Fruit fly (Drosophila melanogaster) whole organism, adult: ENCODE measurements around the gene CG14321.

ENCODE experiments used
- CG11617 ChIP-seq: fragments of 200-800 bp; sonication (Bioruptor generic); optimal IDR thresholded peaks from 2 replicates; lab custom pipeline; 2017; ENCODE audit warnings: mild to moderate bottlenecking, missing biosample characterization, missing genetic modification reagents, missing genetic modification characterization
- CG12768 ChIP-seq: fragments of 200-800 bp; sonication (Bioruptor generic); optimal IDR thresholded peaks from 2 replicates; lab custom pipeline; 2017; ENCODE audit warnings: missing biosample characterization, missing genetic modification characterization, mild to moderate bottlenecking, moderate library complexity, missing genetic modification reagents
- CG14711 ChIP-seq: fragments of 200-800 bp; sonication (Bioruptor generic); optimal IDR thresholded peaks from 2 replicates; lab custom pipeline; 2018; ENCODE audit warnings: missing biosample characterization, mild to moderate bottlenecking, missing genetic modification characterization, moderate library complexity
- CG1620 ChIP-seq: fragments of 200-800 bp; sonication (Bioruptor generic); optimal IDR thresholded peaks from 2 replicates; lab custom pipeline; 2016; ENCODE audit warnings: missing biosample characterization, missing genetic modification characterization
- CG33017 ChIP-seq: fragments of 200-800 bp; sonication (Bioruptor generic); optimal IDR thresholded peaks from 2 replicates; lab custom pipeline; 2018; ENCODE audit warnings: missing biosample characterization, mild to moderate bottlenecking, missing genetic modification characterization, moderate library complexity
- CG5204 ChIP-seq: fragments of 200-800 bp; sonication (Bioruptor generic); optimal IDR thresholded peaks from 2 replicates; lab custom pipeline; 2016; ENCODE audit warnings: missing biosample characterization, missing genetic modification characterization
- CG7045 ChIP-seq: fragments of 200-800 bp; sonication (Bioruptor generic); optimal IDR thresholded peaks from 2 replicates; lab custom pipeline; 2017; ENCODE audit warnings: missing biosample characterization, mild to moderate bottlenecking, missing genetic modification characterization
- CG7101 ChIP-seq: fragments of 200-800 bp; sonication (Bioruptor generic); optimal IDR thresholded peaks from 2 replicates; lab custom pipeline; 2018; ENCODE audit warnings: missing biosample characterization, mild to moderate bottlenecking, missing genetic modification characterization, moderate library complexity
- Clk ChIP-seq: fragments of 200-800 bp; sonication (Bioruptor generic); optimal IDR thresholded peaks from 2 replicates; lab custom pipeline; 2017; ENCODE audit warnings: missing biosample characterization, missing genetic modification characterization
- Crg-1 ChIP-seq: fragments of 200-800 bp; sonication (Bioruptor generic); optimal IDR thresholded peaks from 2 replicates; lab custom pipeline; 2016; ENCODE audit warnings: missing biosample characterization, missing genetic modification characterization
- Hr96 ChIP-seq: fragments of 200-800 bp; sonication (Bioruptor generic); optimal IDR thresholded peaks from 2 replicates; lab custom pipeline; 2016; ENCODE audit warnings: missing biosample characterization, missing genetic modification characterization
- Mnt ChIP-seq: fragments of 200-800 bp; sonication (Bioruptor generic); optimal IDR thresholded peaks from 2 replicates; lab custom pipeline; 2016; ENCODE audit warnings: missing biosample characterization, mild to moderate bottlenecking, missing genetic modification characterization
- bab1 ChIP-seq: fragments of 200-800 bp; sonication (Bioruptor generic); optimal IDR thresholded peaks from 3 replicates; lab custom pipeline; 2019; ENCODE audit warnings: missing biosample characterization, mild to moderate bottlenecking, missing genetic modification characterization, moderate library complexity
- cic ChIP-seq: fragments of 200-800 bp; sonication (Bioruptor generic); optimal IDR thresholded peaks from 2 replicates; lab custom pipeline; 2017; ENCODE audit warnings: missing biosample characterization, mild to moderate bottlenecking, missing genetic modification characterization, moderate library complexity
- cnc ChIP-seq, 2 experiments: fragments of >200 bp; optimal IDR thresholded peaks; 2 replicates each; lab custom pipeline; 2017
- kay ChIP-seq: fragments of 200-800 bp; sonication (Bioruptor generic); peaks from one replicate; lab custom pipeline; 2016; ENCODE audit warnings: missing biosample characterization, missing genetic modification characterization, borderline replicate concordance
- ovo ChIP-seq: fragments of 200-800 bp; sonication (Bioruptor generic); optimal IDR thresholded peaks from 2 replicates; lab custom pipeline; 2016; ENCODE audit warnings: missing biosample characterization, missing genetic modification characterization
- pad ChIP-seq: fragments of 200-800 bp; sonication (Bioruptor generic); optimal IDR thresholded peaks from 3 replicates; lab custom pipeline; 2017; ENCODE audit warnings: missing biosample characterization, missing genetic modification characterization, mild to moderate bottlenecking, moderate library complexity, missing genetic modification reagents
- tj ChIP-seq: fragments of 200-800 bp; sonication (Bioruptor generic); optimal IDR thresholded peaks from 3 replicates; lab custom pipeline; 2017; ENCODE audit warnings: missing biosample characterization, mild to moderate bottlenecking, missing genetic modification characterization, moderate library complexity
- toe ChIP-seq: fragments of 200-800 bp; sonication (Bioruptor generic); optimal IDR thresholded peaks from 2 replicates; lab custom pipeline; 2016; ENCODE audit warnings: missing biosample characterization, missing genetic modification characterization

The CG14321 gene

dm6 chr3R:17733261-17733660, at the start of gene CG14321:
Gene CG14321 (plus strand): TSS chr3R:17733598.
- TF ChIP-seq CG33017 (tag; lab: Kevin White, UChicago) (no peak), CG5204 (GFP tag; lab: Kevin White, UChicago) (no peak)

- TF ChIP-seq CG7101 (tag; lab: Kevin White, UChicago) (peak; percentile 13), CG14711 (peak; percentile 39), CG11617 (GFP tag; lab: Kevin White, UChicago) (no peak), CG12768 (GFP tag; lab: Kevin White, UChicago) (no peak), bab1 (GFP tag; lab: Kevin White, UChicago) (peak; percentile 4)
Measured at dm6 chr3R:17684854-17685253, 48.5 kb upstream of the CG14321 start, which contains the start of the genes CG31251 and CG31360. Gene CG31251 (minus strand): TSS chr3R:17684915. Gene CG31360 (plus strand): TSS chr3R:17685097.

- no peak for TF ChIP-seq tj
- TF ChIP-seq Mnt: no peak
- no peak for TF ChIP-seq CG11617 (GFP tag; lab: Kevin White, UChicago)
- TF ChIP-seq Clk (GFP tag; lab: Kevin White, UChicago): no peak
- no peak for TF ChIP-seq CG5204 (GFP tag; lab: Kevin White, UChicago)
- no peak for TF ChIP-seq pad (GFP tag; lab: Kevin White, UChicago)
- no peak for TF ChIP-seq kay (GFP tag; lab: Kevin White, UChicago)
- TF ChIP-seq toe (GFP tag; lab: Kevin White, UChicago): no peak
- peak; percentile 22 for TF ChIP-seq CG7101 (tag; lab: Kevin White, UChicago)
- TF ChIP-seq Hr96 (GFP tag; lab: Kevin White, UChicago): no peak
- no peak for TF ChIP-seq CG7045 (GFP tag; lab: Kevin White, UChicago)
- no peak for TF ChIP-seq CG1620 (GFP tag; lab: Kevin White, UChicago)
- no peak for TF ChIP-seq ovo (GFP tag; lab: Kevin White, UChicago)
- TF ChIP-seq CG33017 (tag; lab: Kevin White, UChicago): no peak
- no peak for TF ChIP-seq CG12768 (GFP tag; lab: Kevin White, UChicago)
- peak; percentile 49 for TF ChIP-seq bab1 (GFP tag; lab: Kevin White, UChicago)
- no peak for TF ChIP-seq CG14711
- TF ChIP-seq Crg-1 (GFP tag; lab: Kevin White, UChicago): peak; percentile 16
- no peak for TF ChIP-seq cnc (optimal IDR thresholded peaks at IDR 0.05; lab: Kevin White, UChicago)
- TF ChIP-seq cic: no peak
Measured at dm6 chr3R:17686875-17687274, 46.5 kb upstream of the CG14321 start, which contains the start of gene CG31249. Gene CG31249 (minus strand): TSS chr3R:17687071.

- TF ChIP-seq Mnt: peak; percentile 68
- no peak for TF ChIP-seq pad (GFP tag; lab: Kevin White, UChicago)
- no peak for TF ChIP-seq CG1620 (GFP tag; lab: Kevin White, UChicago)
- no peak for TF ChIP-seq toe (GFP tag; lab: Kevin White, UChicago)
- TF ChIP-seq cnc (optimal IDR thresholded peaks at IDR 0.05; lab: Kevin White, UChicago): no peak
- TF ChIP-seq CG7101 (tag; lab: Kevin White, UChicago): no peak
- TF ChIP-seq kay (GFP tag; lab: Kevin White, UChicago): no peak
- TF ChIP-seq Hr96 (GFP tag; lab: Kevin White, UChicago): no peak
- no peak for TF ChIP-seq CG14711
- TF ChIP-seq CG33017 (tag; lab: Kevin White, UChicago): no peak
- no peak for TF ChIP-seq Crg-1 (GFP tag; lab: Kevin White, UChicago)
- no peak for TF ChIP-seq cic
- TF ChIP-seq Clk (GFP tag; lab: Kevin White, UChicago): peak; percentile 86
- TF ChIP-seq CG12768 (GFP tag; lab: Kevin White, UChicago): no peak
- TF ChIP-seq tj: no peak
- TF ChIP-seq CG11617 (GFP tag; lab: Kevin White, UChicago): no peak
Measured at dm6 chr3R:17699891-17700487, 33.4 kb upstream of the CG14321 start.

dm6 chr3R:17700488-17701130, 32.8 kb upstream of the CG14321 start:
- peak; percentile 98 for TF ChIP-seq bab1 (GFP tag; lab: Kevin White, UChicago)
- TF ChIP-seq pad (GFP tag; lab: Kevin White, UChicago): peak; percentile 91
- peak; percentile 17 for TF ChIP-seq Mnt
- TF ChIP-seq toe (GFP tag; lab: Kevin White, UChicago): peak; percentile 87
- TF ChIP-seq Crg-1 (GFP tag; lab: Kevin White, UChicago): peak; percentile 88
- TF ChIP-seq ovo (GFP tag; lab: Kevin White, UChicago): peak; percentile 92
- peak; percentile 67 for TF ChIP-seq CG1620 (GFP tag; lab: Kevin White, UChicago)
- peak; percentile 99 for TF ChIP-seq CG33017 (tag; lab: Kevin White, UChicago)
- TF ChIP-seq cic: peak; percentile 84
- peak; percentile 98 for TF ChIP-seq CG12768 (GFP tag; lab: Kevin White, UChicago)
- TF ChIP-seq Clk (GFP tag; lab: Kevin White, UChicago): peak; percentile 76
- peak; percentile 99 for TF ChIP-seq CG11617 (GFP tag; lab: Kevin White, UChicago)
- TF ChIP-seq CG14711: peak; percentile 96
- peak; percentile 91 for TF ChIP-seq tj
- peak; percentile 99 for TF ChIP-seq CG7045 (GFP tag; lab: Kevin White, UChicago)
- TF ChIP-seq kay (GFP tag; lab: Kevin White, UChicago): peak; percentile 99
- peak; percentile 99 for TF ChIP-seq CG7101 (tag; lab: Kevin White, UChicago)
- peak; percentile 60 for TF ChIP-seq Hr96 (GFP tag; lab: Kevin White, UChicago)
- TF ChIP-seq cnc (optimal IDR thresholded peaks at IDR 0.05; lab: Kevin White, UChicago): no peak
- TF ChIP-seq CG5204 (GFP tag; lab: Kevin White, UChicago): no peak
